Fruit fly (Drosophila melanogaster) whole organism, embryonic: Measurements from ENCODE around the gene obst-B.

ENCODE experiments used
- Atf6 ChIP-seq: fragments of 200-800 bp; sonication (Bioruptor generic); IDR thresholded peaks from 2 replicates; pipeline ENCODE4 v1.3.6; 2022; ENCODE audit warnings: missing biosample characterization, missing genetic modification characterization
- CG11504 ChIP-seq: fragments of 200-800 bp; sonication (Bioruptor generic); optimal IDR thresholded peaks from 3 replicates; lab custom pipeline; 2019; ENCODE audit warnings: missing biosample characterization, mild to moderate bottlenecking, missing genetic modification characterization, moderate library complexity
- CG12071 ChIP-seq: fragments of 200-800 bp; sonication (Bioruptor generic); optimal IDR thresholded peaks from 3 replicates; lab custom pipeline; 2018; ENCODE audit warnings: missing biosample characterization, mild to moderate bottlenecking, missing genetic modification characterization
- CG12155 ChIP-seq: fragments of 200-800 bp; sonication (Bioruptor generic); optimal IDR thresholded peaks from 3 replicates; lab custom pipeline; 2016; ENCODE audit warnings: missing biosample characterization, missing genetic modification characterization
- CG12299 ChIP-seq: fragments of 200-800 bp; sonication (Bioruptor generic); optimal IDR thresholded peaks from 2 replicates; lab custom pipeline; 2018; ENCODE audit warnings: missing biosample characterization, mild to moderate bottlenecking, missing genetic modification characterization
- CG12659 ChIP-seq: fragments of 200-800 bp; sonication (Bioruptor generic); optimal IDR thresholded peaks from 3 replicates; lab custom pipeline; 2017; ENCODE audit warnings: mild to moderate bottlenecking, missing biosample characterization, missing genetic modification reagents, missing genetic modification characterization
- CG13624 ChIP-seq: fragments of 200-800 bp; sonication (Bioruptor generic); optimal IDR thresholded peaks from 2 replicates; lab custom pipeline; 2016; ENCODE audit warnings: missing biosample characterization, missing genetic modification characterization
- CG14050 ChIP-seq: fragments of 200-800 bp; sonication (Bioruptor generic); IDR thresholded peaks from 3 replicates; pipeline ENCODE4 v1.3.6; 2022; ENCODE audit warnings: missing biosample characterization, missing genetic modification characterization
- CG14710 ChIP-seq: fragments of 200-800 bp; sonication (Bioruptor generic); optimal IDR thresholded peaks from 3 replicates; lab custom pipeline; 2019; ENCODE audit warnings: missing biosample characterization, mild to moderate bottlenecking, missing genetic modification characterization, moderate library complexity
- CG16813 ChIP-seq: fragments of 200-800 bp; sonication (Bioruptor generic); IDR thresholded peaks from 3 replicates; pipeline ENCODE4 v1.3.6; 2022; ENCODE audit warnings: missing biosample characterization, missing genetic modification characterization; ENCODE audit not compliant: partially characterized antibody
- CG17385 ChIP-seq: fragments of 200-800 bp; sonication (Bioruptor generic); optimal IDR thresholded peaks from 3 replicates; lab custom pipeline; 2018; ENCODE audit warnings: missing biosample characterization, mild to moderate bottlenecking, missing genetic modification characterization
- CG30403 ChIP-seq: fragments of 200-800 bp; sonication (Bioruptor generic); optimal IDR thresholded peaks from 3 replicates; lab custom pipeline; 2016; ENCODE audit warnings: missing biosample characterization, missing genetic modification characterization
- CG3163 ChIP-seq: fragments of 200-800 bp; sonication (Bioruptor generic); optimal IDR thresholded peaks from 3 replicates; lab custom pipeline; 2016; ENCODE audit warnings: missing biosample characterization, missing genetic modification characterization
- CG32767 ChIP-seq: fragments of 200-800 bp; sonication (Bioruptor generic); IDR thresholded peaks from 2 replicates; pipeline ENCODE4 v1.3.6; 2022; ENCODE audit warnings: missing biosample characterization, missing genetic modification characterization
- CG3407 ChIP-seq: fragments of 200-800 bp; sonication (Bioruptor generic); optimal IDR thresholded peaks from 2 replicates; lab custom pipeline; 2018; ENCODE audit warnings: missing biosample characterization, mild to moderate bottlenecking, missing genetic modification characterization
- CG4820 ChIP-seq: fragments of 200-800 bp; sonication (Bioruptor generic); optimal IDR thresholded peaks from 3 replicates; lab custom pipeline; 2016; ENCODE audit warnings: missing biosample characterization, missing genetic modification characterization
- CG6272 ChIP-seq: fragments of 200-800 bp; sonication (Bioruptor generic); IDR thresholded peaks from 2 replicates; pipeline ENCODE4 v1.3.6; 2022; ENCODE audit warnings: missing biosample characterization, missing genetic modification characterization
- CG6689 ChIP-seq: fragments of 200-800 bp; sonication (Bioruptor generic); IDR thresholded peaks from 2 replicates; pipeline ENCODE4 v1.3.6; 2022; ENCODE audit warnings: missing biosample characterization, missing genetic modification characterization
- CG7357 ChIP-seq: fragments of 200-800 bp; sonication (Bioruptor generic); IDR thresholded peaks from 3 replicates; pipeline ENCODE4 v1.3.6; 2022; ENCODE audit warnings: missing biosample characterization, missing genetic modification characterization
- CG7963 ChIP-seq: fragments of 200-800 bp; sonication (Bioruptor generic); IDR thresholded peaks from 3 replicates; pipeline ENCODE4 v1.3.6; 2022; ENCODE audit warnings: missing biosample characterization, missing genetic modification characterization; ENCODE audit not compliant: partially characterized antibody
- CG8388 ChIP-seq: fragments of 200-800 bp; sonication (Bioruptor generic); optimal IDR thresholded peaks from 2 replicates; lab custom pipeline; 2019; ENCODE audit warnings: missing biosample characterization, mild to moderate bottlenecking, missing genetic modification characterization, moderate library complexity
- CG9727 ChIP-seq: fragments of 200-800 bp; sonication (Bioruptor generic); optimal IDR thresholded peaks from 3 replicates; lab custom pipeline; 2017; ENCODE audit warnings: missing biosample characterization, mild to moderate bottlenecking, missing genetic modification characterization
- CG9797 ChIP-seq: fragments of 200-800 bp; sonication (Bioruptor generic); optimal IDR thresholded peaks from 3 replicates; lab custom pipeline; 2018; ENCODE audit warnings: missing biosample characterization, mild to moderate bottlenecking, missing genetic modification characterization
- CG9817 ChIP-seq: fragments of 200-800 bp; sonication (Bioruptor generic); optimal IDR thresholded peaks from 2 replicates; lab custom pipeline; 2018; ENCODE audit warnings: missing biosample characterization, mild to moderate bottlenecking, missing genetic modification characterization, moderate library complexity
- Dek ChIP-seq: fragments of 200-800 bp; sonication (Bioruptor generic); optimal IDR thresholded peaks from 3 replicates; lab custom pipeline; 2019; ENCODE audit warnings: missing biosample characterization, mild to moderate bottlenecking, missing genetic modification characterization, moderate library complexity
- Dfd ChIP-seq, 2 experiments: fragments of >200 bp; optimal IDR thresholded peaks; 2 replicates each; lab custom pipeline; 2017; ENCODE audit warnings: missing biosample characterization in 2 of 2, missing genetic modification characterization in 2 of 2
- Doc2 ChIP-seq: fragments of 200-800 bp; sonication (Bioruptor generic); IDR thresholded peaks from 2 replicates; pipeline ENCODE4 v1.3.6; 2022; ENCODE audit warnings: missing biosample characterization, missing genetic modification characterization
- H2.0 ChIP-seq: fragments of 200-800 bp; sonication (Bioruptor generic); IDR thresholded peaks from 2 replicates; pipeline ENCODE4 v1.3.6; 2022; ENCODE audit warnings: missing biosample characterization, missing genetic modification characterization
- Hr3 ChIP-seq: fragments of 200-800 bp; sonication (Bioruptor generic); optimal IDR thresholded peaks from 3 replicates; lab custom pipeline; 2016; ENCODE audit warnings: missing biosample characterization, missing genetic modification characterization
- Hr39 ChIP-seq: fragments of >200 bp; optimal IDR thresholded peaks from 2 replicates; lab custom pipeline; 2017
- Myb ChIP-seq: fragments of 200-800 bp; sonication (Bioruptor generic); optimal IDR thresholded peaks from 2 replicates; lab custom pipeline; 2016; ENCODE audit warnings: missing biosample characterization, missing genetic modification characterization
- Nf-YA ChIP-seq: fragments of 200-800 bp; sonication (Bioruptor generic); IDR thresholded peaks from 2 replicates; pipeline ENCODE4 v1.3.6; 2022; ENCODE audit warnings: missing biosample characterization, missing genetic modification characterization
- Opbp ChIP-seq: fragments of 200-800 bp; sonication (Bioruptor generic); IDR thresholded peaks from 3 replicates; pipeline ENCODE4 v1.3.6; 2022; ENCODE audit warnings: missing biosample characterization, missing genetic modification characterization; ENCODE audit not compliant: partially characterized antibody
- Sox102F ChIP-seq: fragments of 200-800 bp; sonication (Bioruptor generic); optimal IDR thresholded peaks from 2 replicates; lab custom pipeline; 2018; ENCODE audit warnings: missing biosample characterization, mild to moderate bottlenecking, missing genetic modification characterization, moderate library complexity
- ara ChIP-seq: fragments of 200-800 bp; sonication (Bioruptor generic); IDR thresholded peaks from 2 replicates; pipeline ENCODE4 v1.3.6; 2022; ENCODE audit warnings: missing biosample characterization, missing genetic modification characterization
- ash1 ChIP-seq: fragments of 200-800 bp; sonication (Bioruptor generic); optimal IDR thresholded peaks from 2 replicates; lab custom pipeline; 2018; ENCODE audit warnings: missing biosample characterization, mild to moderate bottlenecking, missing genetic modification characterization
- bigmax ChIP-seq: fragments of 200-800 bp; sonication (Bioruptor generic); optimal IDR thresholded peaks from 2 replicates; lab custom pipeline; 2018; ENCODE audit warnings: missing biosample characterization, mild to moderate bottlenecking, missing genetic modification characterization
- br ChIP-seq: fragments of >200 bp; optimal IDR thresholded peaks from 2 replicates; lab custom pipeline; 2017
- chn ChIP-seq: fragments of 200-800 bp; sonication (Bioruptor generic); optimal IDR thresholded peaks from 2 replicates; lab custom pipeline; 2016; ENCODE audit warnings: missing biosample characterization, missing genetic modification characterization
- disco-r ChIP-seq: fragments of 200-800 bp; sonication (Bioruptor generic); optimal IDR thresholded peaks from 2 replicates; lab custom pipeline; 2016; ENCODE audit warnings: missing biosample characterization, missing genetic modification characterization
- dpn ChIP-seq, 2 experiments: fragments of 200-800 bp; sonication (Bioruptor generic); optimal IDR thresholded peaks; 3 replicates each; lab custom pipeline; 2016; ENCODE audit warnings: missing biosample characterization in 2 of 2, missing genetic modification characterization in 2 of 2
- fu2 ChIP-seq: fragments of 200-800 bp; sonication (Bioruptor generic); optimal IDR thresholded peaks from 2 replicates; lab custom pipeline; 2016; ENCODE audit warnings: missing biosample characterization, missing genetic modification characterization
- kay ChIP-seq: fragments of 200-800 bp; sonication (Bioruptor generic); optimal IDR thresholded peaks from 2 replicates; lab custom pipeline; 2016; ENCODE audit warnings: missing biosample characterization, missing genetic modification characterization
- nerfin-2 ChIP-seq: fragments of 200-800 bp; sonication (Bioruptor generic); IDR thresholded peaks from 2 replicates; pipeline ENCODE4 v1.3.6; 2022; ENCODE audit warnings: missing biosample characterization, missing genetic modification characterization; ENCODE audit not compliant: partially characterized antibody
- onecut ChIP-seq: fragments of 200-800 bp; sonication (Bioruptor generic); IDR thresholded peaks from 2 replicates; pipeline ENCODE4 v1.3.6; 2022; ENCODE audit warnings: missing biosample characterization, missing genetic modification characterization
- psq ChIP-seq: fragments of 200-800 bp; sonication (Bioruptor generic); optimal IDR thresholded peaks from 2 replicates; lab custom pipeline; 2017; ENCODE audit warnings: missing biosample characterization, missing genetic modification characterization
- rib ChIP-seq: fragments of 200-800 bp; sonication (Bioruptor generic); IDR thresholded peaks from 2 replicates; pipeline ENCODE4 v1.3.6; 2022; ENCODE audit warnings: missing biosample characterization, missing genetic modification characterization
- schlank ChIP-seq: fragments of 200-800 bp; sonication (Bioruptor generic); optimal IDR thresholded peaks from 2 replicates; lab custom pipeline; 2018; ENCODE audit warnings: missing biosample characterization, mild to moderate bottlenecking, missing genetic modification characterization
- sug ChIP-seq: fragments of 200-800 bp; optimal IDR thresholded peaks from 2 replicates; lab custom pipeline; 2019; ENCODE audit warnings: missing biosample characterization, mild to moderate bottlenecking, missing genetic modification characterization, moderate library complexity
- twi ChIP-seq: fragments of 200-800 bp; optimal IDR thresholded peaks from 2 replicates; lab custom pipeline; 2019; ENCODE audit warnings: missing biosample characterization, mild to moderate bottlenecking, missing genetic modification characterization, moderate library complexity
- wor ChIP-seq: fragments of 200-800 bp; sonication (Bioruptor generic); IDR thresholded peaks from 2 replicates; pipeline ENCODE4 v1.3.6; 2022; ENCODE audit warnings: missing biosample characterization, missing genetic modification characterization
- zen2 ChIP-seq: fragments of 200-800 bp; sonication (Bioruptor generic); IDR thresholded peaks from 3 replicates; pipeline ENCODE4 v1.3.6; 2022; ENCODE audit warnings: missing biosample characterization, missing genetic modification characterization; ENCODE audit not compliant: partially characterized antibody

Gene obst-B

dm6 chr2L:10057236-10057635 lies 24.7 kb downstream of the obst-B start (continued):
- TF ChIP-seq H2.0 (peak; percentile 84), CG4820 (GFP tag; lab: Kevin White, UChicago) (peak; percentile 66), CG9817 (tag; lab: Kevin White, UChicago) (no peak), CG12659 (GFP tag; lab: Kevin White, UChicago) (peak; percentile 16), CG7963 (GFP tag; lab: Robert Waterston, UW) (no peak), wor (GFP tag; lab: Robert Waterston, UW) (peak; percentile 67), CG6272 (GFP tag; lab: Robert Waterston, UW) (peak; percentile 82), CG16813 (GFP tag; lab: Robert Waterston, UW) (no peak), CG8388 (GFP tag; lab: Kevin White, UChicago) (peak; percentile 60), CG9797 (GFP tag; lab: Kevin White, UChicago) (no peak), Opbp (GFP tag; lab: Robert Waterston, UW) (no peak), CG7357 (GFP tag; lab: Robert Waterston, UW) (peak; percentile 64; the same call in 1 of the 3 replicates), disco-r (GFP tag; lab: Kevin White, UChicago) (peak; percentile 29), br (no peak), ara (GFP tag; lab: Robert Waterston, UW) (peak; percentile 89), onecut (GFP tag; lab: Robert Waterston, UW) (peak; percentile 72), twi (tag; lab: Kevin White, UChicago) (no peak), bigmax (GFP tag; lab: Kevin White, UChicago) (no peak), CG12071 (GFP tag; lab: Kevin White, UChicago) (peak; percentile 9), dpn (GFP tag; optimal IDR thresholded peaks at IDR 0.05; lab: Kevin White, UChicago) (peak; percentile 62 to 75), CG13624 (GFP tag; lab: Kevin White, UChicago) (peak; percentile 40), zen2 (GFP tag; lab: Robert Waterston, UW) (no peak), CG9727 (GFP tag; lab: Kevin White, UChicago) (peak; percentile 79), sug (tag; lab: Kevin White, UChicago) (no peak), kay (GFP tag; lab: Kevin White, UChicago) (no peak), Atf6 (GFP tag; lab: Robert Waterston, UW) (peak; percentile 23; the same call in 1 of the 2 replicates), CG12155 (peak; percentile 48), Hr3 (GFP tag; lab: Kevin White, UChicago) (peak; percentile 49), Nf-YA (peak; percentile 64; the same call in 1 of the 2 replicates), Hr39 (lab: Kevin White, UChicago) (no peak), chn (GFP tag; lab: Kevin White, UChicago) (peak; percentile 80), CG6689 (GFP tag; lab: Robert Waterston, UW) (peak; percentile 89), CG12299 (no peak), CG32767 (peak; percentile 67), CG3163 (GFP tag; lab: Kevin White, UChicago) (peak; percentile 38), Dfd (GFP tag; optimal IDR thresholded peaks at IDR 0.05; lab: Kevin White, UChicago) (no peak), psq (GFP tag; lab: Kevin White, UChicago) (peak; percentile 53), CG14710 (tag; lab: Kevin White, UChicago) (peak; percentile 63), Doc2 (GFP tag; lab: Robert Waterston, UW) (no peak), CG14050 (GFP tag; lab: Robert Waterston, UW) (peak; percentile 64; the same call in 2 of the 3 replicates), CG11504 (tag; lab: Kevin White, UChicago) (peak; percentile 67), CG3407 (GFP tag; lab: Kevin White, UChicago) (peak; percentile 35), Myb (GFP tag; lab: Kevin White, UChicago) (no peak), rib (GFP tag; lab: Robert Waterston, UW) (no peak), schlank (no peak), Dek (tag; lab: Kevin White, UChicago) (no peak), Sox102F (GFP tag; lab: Kevin White, UChicago) (peak; percentile 77), CG17385 (GFP tag; lab: Kevin White, UChicago) (peak; percentile 47), CG30403 (GFP tag; lab: Kevin White, UChicago) (peak; percentile 63), ash1 (GFP tag; lab: Kevin White, UChicago) (no peak), nerfin-2 (GFP tag; lab: Robert Waterston, UW) (no peak), fu2 (GFP tag; lab: Kevin White, UChicago) (peak; percentile 41)
